Worm (Caenorhabditis elegans) whole organism, mixed stage, embryonic: ENCODE data around the gene T27E4.5.

Experiments used
- ces-1 ChIP-seq: fragments of 150-350 bp; optimal IDR thresholded peaks from 2 replicates; lab custom pipeline; 2014; ENCODE audit warnings: missing biosample characterization, missing genetic modification reagents, missing genetic modification characterization
- elt-3 ChIP-seq: fragments of 150-350 bp; optimal IDR thresholded peaks from 2 replicates; lab custom pipeline; 2014; ENCODE audit warnings: missing biosample characterization, missing genetic modification characterization

- TF ChIP-seq ces-1 = no peak
- TF ChIP-seq elt-3 (tag; lab: Kevin White, UChicago) = no peak
These were observed 25.4 kb upstream of the T27E4.5 start for ce11 chrV:9094976-9095375.
